Worm (Caenorhabditis elegans) whole organism, mixed stage, embryonic: ENCODE measurements around the gene srz-24.

Experiments
- lsy-2 ChIP-seq: fragments of 150-350 bp; optimal IDR thresholded peaks from 2 replicates; lab custom pipeline; 2014; ENCODE audit warnings: missing biosample characterization, missing genetic modification characterization
- nhr-12 ChIP-seq: fragments of 150-350 bp; optimal IDR thresholded peaks from 2 replicates; lab custom pipeline; 2014; ENCODE audit warnings: missing biosample characterization, missing genetic modification characterization
- nhr-237 ChIP-seq: fragments of 150-350 bp; optimal IDR thresholded peaks from 2 replicates; lab custom pipeline; 2014; ENCODE audit warnings: missing biosample characterization, missing genetic modification characterization
- snpc-4 ChIP-seq: fragments of 150-350 bp; optimal IDR thresholded peaks from 2 replicates; lab custom pipeline; 2014; ENCODE audit warnings: missing biosample characterization, missing genetic modification characterization
- unc-62 ChIP-seq: fragments of 150-350 bp; optimal IDR thresholded peaks from 2 replicates; lab custom pipeline; 2014; ENCODE audit warnings: missing biosample characterization, missing genetic modification reagents, missing genetic modification characterization
- zip-8 ChIP-seq: fragments of 150-350 bp; optimal IDR thresholded peaks from 2 replicates; lab custom pipeline; 2014; ENCODE audit warnings: missing biosample characterization, missing genetic modification characterization

ce11 chrIV:4937647-4938046 is 43.3 kb downstream of the srz-24 start, which contains the start of gene fbxa-86:
- TF ChIP-seq zip-8 = no peak
- no peak for TF ChIP-seq nhr-237 (tag; lab: Kevin White, UChicago)
- TF ChIP-seq snpc-4 (tag; lab: Kevin White, UChicago) = no peak
- no peak for TF ChIP-seq unc-62
- TF ChIP-seq lsy-2 (tag; lab: Kevin White, UChicago) = no peak
- TF ChIP-seq nhr-12 (tag; lab: Kevin White, UChicago) = no peak
